Fruit fly (Drosophila melanogaster) whole organism, adult: ENCODE results near the gene SoxN.

Experiments
- CG11617 ChIP-seq: fragments of 200-800 bp; sonication (Bioruptor generic); optimal IDR thresholded peaks from 2 replicates; lab custom pipeline; 2017; ENCODE audit warnings: mild to moderate bottlenecking, missing biosample characterization, missing genetic modification reagents, missing genetic modification characterization
- CG1620 ChIP-seq: fragments of 200-800 bp; sonication (Bioruptor generic); optimal IDR thresholded peaks from 2 replicates; lab custom pipeline; 2016; ENCODE audit warnings: missing biosample characterization, missing genetic modification characterization
- CG33017 ChIP-seq: fragments of 200-800 bp; sonication (Bioruptor generic); optimal IDR thresholded peaks from 2 replicates; lab custom pipeline; 2018; ENCODE audit warnings: missing biosample characterization, mild to moderate bottlenecking, missing genetic modification characterization, moderate library complexity
- CG5204 ChIP-seq: fragments of 200-800 bp; sonication (Bioruptor generic); optimal IDR thresholded peaks from 2 replicates; lab custom pipeline; 2016; ENCODE audit warnings: missing biosample characterization, missing genetic modification characterization
- CG7045 ChIP-seq: fragments of 200-800 bp; sonication (Bioruptor generic); optimal IDR thresholded peaks from 2 replicates; lab custom pipeline; 2017; ENCODE audit warnings: missing biosample characterization, mild to moderate bottlenecking, missing genetic modification characterization
- Hr96 ChIP-seq: fragments of 200-800 bp; sonication (Bioruptor generic); optimal IDR thresholded peaks from 2 replicates; lab custom pipeline; 2016; ENCODE audit warnings: missing biosample characterization, missing genetic modification characterization
- Mnt ChIP-seq: fragments of 200-800 bp; sonication (Bioruptor generic); optimal IDR thresholded peaks from 2 replicates; lab custom pipeline; 2016; ENCODE audit warnings: missing biosample characterization, mild to moderate bottlenecking, missing genetic modification characterization
- cic ChIP-seq: fragments of 200-800 bp; sonication (Bioruptor generic); optimal IDR thresholded peaks from 2 replicates; lab custom pipeline; 2017; ENCODE audit warnings: missing biosample characterization, mild to moderate bottlenecking, missing genetic modification characterization, moderate library complexity
- cnc ChIP-seq, 2 experiments: fragments of >200 bp; optimal IDR thresholded peaks; 2 replicates each; lab custom pipeline; 2017
- kay ChIP-seq: fragments of 200-800 bp; sonication (Bioruptor generic); peaks from one replicate; lab custom pipeline; 2016; ENCODE audit warnings: missing biosample characterization, missing genetic modification characterization, borderline replicate concordance
- ovo ChIP-seq: fragments of 200-800 bp; sonication (Bioruptor generic); optimal IDR thresholded peaks from 2 replicates; lab custom pipeline; 2016; ENCODE audit warnings: missing biosample characterization, missing genetic modification characterization
- pad ChIP-seq: fragments of 200-800 bp; sonication (Bioruptor generic); optimal IDR thresholded peaks from 3 replicates; lab custom pipeline; 2017; ENCODE audit warnings: missing biosample characterization, missing genetic modification characterization, mild to moderate bottlenecking, moderate library complexity, missing genetic modification reagents
- tj ChIP-seq: fragments of 200-800 bp; sonication (Bioruptor generic); optimal IDR thresholded peaks from 3 replicates; lab custom pipeline; 2017; ENCODE audit warnings: missing biosample characterization, mild to moderate bottlenecking, missing genetic modification characterization, moderate library complexity

DNA sequence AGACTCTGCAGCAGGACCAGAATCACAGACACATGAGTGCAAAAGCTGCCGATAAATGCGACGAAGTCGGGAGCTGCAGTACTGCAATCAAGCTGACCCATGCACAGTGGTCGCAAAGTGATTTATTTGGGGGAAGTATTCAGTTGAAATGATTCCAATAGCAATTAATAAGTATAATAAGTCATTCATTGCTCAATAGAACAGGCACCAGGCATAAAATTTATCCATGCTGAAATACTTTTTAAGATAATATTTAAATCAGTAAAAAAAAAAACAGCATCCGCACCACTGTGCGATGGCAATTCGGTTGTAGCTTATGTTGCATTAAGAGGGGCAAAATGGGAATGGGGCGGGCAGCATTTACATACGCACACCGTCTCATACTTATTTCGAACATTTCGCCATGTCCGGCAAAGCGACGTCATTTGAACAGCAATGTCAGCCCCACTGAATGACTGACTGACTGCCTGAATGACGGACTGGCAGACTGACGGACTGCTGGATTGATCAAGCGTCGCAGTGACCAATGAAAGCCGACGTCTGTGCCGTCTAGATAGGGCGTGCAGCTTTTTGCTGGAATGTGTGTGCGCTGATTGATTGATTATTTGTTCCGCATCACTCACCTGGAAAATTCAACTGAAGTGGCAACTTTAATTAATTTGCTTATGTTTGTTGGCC is 9.5 kb downstream of the SoxN start:
- TF ChIP-seq cnc (optimal IDR thresholded peaks at IDR 0.05; lab: Kevin White, UChicago) (no peak), Mnt (GFP tag; lab: Kevin White, UChicago) (no peak), cic (no peak), kay (GFP tag; lab: Kevin White, UChicago) (no peak), CG11617 (GFP tag; lab: Kevin White, UChicago) (no peak), tj (no peak), CG33017 (tag; lab: Kevin White, UChicago) (no peak), CG7045 (no peak), CG1620 (GFP tag; lab: Kevin White, UChicago) (no peak), pad (GFP tag; lab: Kevin White, UChicago) (no peak), ovo (no peak), Hr96 (no peak), CG5204 (no peak)
